Worm (Caenorhabditis elegans): ENCODE measurements around the gene clec-262.

- no peak for TF ChIP-seq W03F9.2 (tag; optimal IDR thresholded peaks at IDR 0.05)
- TF ChIP-seq dao-5 (tag; optimal IDR thresholded peaks at IDR 0.05): no peak
These were observed 23.6 kb downstream of the clec-262 start, which contains the start of gene Y38H6A.5 for ce11 chrV:20335264-20335663.
